Worm (Caenorhabditis elegans) whole organism, late embryonic: Measurements from ENCODE around the gene nspc-7.

Experiments
- C38D4.7 ChIP-seq: fragments of 200-800 bp; sonication (Bioruptor generic); optimal IDR thresholded peaks from 2 replicates; lab custom pipeline; 2018; ENCODE audit warnings: mild to moderate bottlenecking, missing genetic modification characterization, moderate library complexity, missing compliant biosample characterization
- K09A11.1 ChIP-seq: sonication (generic microtip); optimal IDR thresholded peaks from 2 replicates; lab custom pipeline; 2017; ENCODE audit warnings: antibody characterized with exemption, mild to moderate bottlenecking, missing genetic modification characterization, missing compliant biosample characterization; ENCODE audit not compliant: insufficient read depth
- ahr-1 ChIP-seq: sonication (generic microtip); optimal IDR thresholded peaks from 2 replicates; lab custom pipeline; 2016; ENCODE audit warnings: missing genetic modification characterization, missing compliant biosample characterization
- ceh-14 ChIP-seq: sonication (generic microtip); optimal IDR thresholded peaks from 2 replicates; lab custom pipeline; 2016; ENCODE audit warnings: missing genotype, missing genetic modification characterization, missing compliant biosample characterization
- ceh-19 ChIP-seq: fragments of 200-800 bp; sonication (Bioruptor generic); optimal IDR thresholded peaks from 2 replicates; lab custom pipeline; 2018; ENCODE audit warnings: mild to moderate bottlenecking, missing genetic modification characterization, missing compliant biosample characterization
- ceh-2 ChIP-seq: sonication (generic microtip); optimal IDR thresholded peaks from 2 replicates; lab custom pipeline; 2016; ENCODE audit warnings: missing genotype, missing genetic modification characterization, missing compliant biosample characterization
- ceh-24 ChIP-seq: sonication (generic microtip); optimal IDR thresholded peaks from 2 replicates; lab custom pipeline; 2016; ENCODE audit warnings: mild to moderate bottlenecking, missing genetic modification characterization, missing compliant biosample characterization
- ceh-30 ChIP-seq: fragments of 150-350 bp; optimal IDR thresholded peaks from 2 replicates; lab custom pipeline; 2014; ENCODE audit warnings: missing biosample characterization, missing genetic modification characterization
- ceh-31 ChIP-seq: sonication (generic microtip); optimal IDR thresholded peaks from 2 replicates; lab custom pipeline; 2016; ENCODE audit warnings: missing genetic modification characterization, missing compliant biosample characterization
- ceh-34 ChIP-seq: sonication (generic microtip); optimal IDR thresholded peaks from 2 replicates; lab custom pipeline; 2016; ENCODE audit warnings: mild to moderate bottlenecking, missing genetic modification characterization, missing compliant biosample characterization
- ceh-45 ChIP-seq: fragments of 200-800 bp; sonication (Bioruptor generic); IDR thresholded peaks from 2 replicates; pipeline ENCODE4 v1.3.6; 2022; ENCODE audit warnings: missing genetic modification reagents, missing genetic modification characterization, missing compliant biosample characterization
- ceh-48 ChIP-seq: sonication (generic microtip); optimal IDR thresholded peaks from 2 replicates; lab custom pipeline; 2016; ENCODE audit warnings: missing genetic modification characterization, inconsistent platforms, missing compliant biosample characterization
- ceh-9 ChIP-seq: sonication (generic microtip); optimal IDR thresholded peaks from 2 replicates; lab custom pipeline; 2016; ENCODE audit warnings: mild to moderate bottlenecking, missing genetic modification characterization, inconsistent platforms, missing compliant biosample characterization
- che-1 ChIP-seq: sonication (generic microtip); optimal IDR thresholded peaks from 2 replicates; lab custom pipeline; 2016; ENCODE audit warnings: mild to moderate bottlenecking, missing genetic modification characterization, missing compliant biosample characterization
- dmd-4 ChIP-seq: sonication (generic microtip); optimal IDR thresholded peaks from 2 replicates; lab custom pipeline; 2016; ENCODE audit warnings: borderline replicate concordance, missing genetic modification characterization, missing compliant biosample characterization
- dve-1 ChIP-seq: sonication (generic microtip); optimal IDR thresholded peaks from 2 replicates; lab custom pipeline; 2017; ENCODE audit warnings: antibody characterized with exemption, mild to moderate bottlenecking, missing genetic modification characterization, missing compliant biosample characterization
- elt-2 ChIP-seq: sonication (generic microtip); optimal IDR thresholded peaks from 2 replicates; lab custom pipeline; 2016; ENCODE audit warnings: missing genetic modification reagents, missing genetic modification characterization, missing compliant biosample characterization
- ets-4 ChIP-seq: sonication (generic microtip); optimal IDR thresholded peaks from 2 replicates; lab custom pipeline; 2016; ENCODE audit warnings: missing genetic modification characterization, missing compliant biosample characterization
- eyg-1 ChIP-seq: sonication (generic microtip); optimal IDR thresholded peaks from 2 replicates; lab custom pipeline; 2016; ENCODE audit warnings: missing genotype, missing genetic modification characterization, missing compliant biosample characterization
- fkh-10 ChIP-seq: fragments of 150-350 bp; optimal IDR thresholded peaks from 2 replicates; lab custom pipeline; 2014; ENCODE audit warnings: missing biosample characterization, missing genetic modification reagents, missing genetic modification characterization
- fkh-6 ChIP-seq: sonication (generic microtip); optimal IDR thresholded peaks from 2 replicates; lab custom pipeline; 2016; ENCODE audit warnings: missing genetic modification characterization, missing compliant biosample characterization
- gmeb-2 ChIP-seq: sonication (generic microtip); optimal IDR thresholded peaks from 2 replicates; lab custom pipeline; 2016; ENCODE audit warnings: missing genetic modification characterization, inconsistent platforms, missing compliant biosample characterization
- hlh-15 ChIP-seq: sonication (generic microtip); optimal IDR thresholded peaks from 2 replicates; lab custom pipeline; 2016; ENCODE audit warnings: missing genetic modification characterization, missing compliant biosample characterization
- hlh-30 ChIP-seq: sonication (generic microtip); optimal IDR thresholded peaks from 2 replicates; lab custom pipeline; 2017; ENCODE audit warnings: antibody characterized with exemption, missing genetic modification characterization, missing compliant biosample characterization; ENCODE audit not compliant: insufficient read depth
- hlh-6 ChIP-seq: sonication (generic microtip); optimal IDR thresholded peaks from 2 replicates; lab custom pipeline; 2016; ENCODE audit warnings: missing genotype, missing genetic modification characterization, missing compliant biosample characterization
- hlh-8 ChIP-seq: sonication (generic microtip); optimal IDR thresholded peaks from 2 replicates; lab custom pipeline; 2016; ENCODE audit warnings: missing genotype, missing genetic modification characterization, missing compliant biosample characterization
- lim-6 ChIP-seq: sonication (generic microtip); optimal IDR thresholded peaks from 2 replicates; lab custom pipeline; 2016; ENCODE audit warnings: missing genetic modification characterization, missing compliant biosample characterization
- lin-11 ChIP-seq: fragments of 200-800 bp; sonication (Bioruptor generic); optimal IDR thresholded peaks from 2 replicates; lab custom pipeline; 2018; ENCODE audit warnings: mild to moderate bottlenecking, missing genetic modification characterization, missing compliant biosample characterization
- nfya-1 ChIP-seq: sonication (generic microtip); optimal IDR thresholded peaks from 2 replicates; lab custom pipeline; 2017; ENCODE audit warnings: missing genetic modification characterization, mild to moderate bottlenecking, missing compliant biosample characterization, antibody characterized with exemption, moderate library complexity
- npax-4 ChIP-seq: sonication (generic microtip); optimal IDR thresholded peaks from 2 replicates; lab custom pipeline; 2016; ENCODE audit warnings: missing genetic modification characterization, missing compliant biosample characterization
- odd-2 ChIP-seq: sonication (generic microtip); optimal IDR thresholded peaks from 2 replicates; lab custom pipeline; 2017; ENCODE audit warnings: antibody characterized with exemption, mild to moderate bottlenecking, missing genetic modification characterization, missing compliant biosample characterization
- pat-9 ChIP-seq: fragments of 200-800 bp; sonication (Bioruptor generic); optimal IDR thresholded peaks from 2 replicates; lab custom pipeline; 2018; ENCODE audit warnings: mild to moderate bottlenecking, missing genetic modification characterization, moderate library complexity, missing compliant biosample characterization
- pax-1 ChIP-seq: fragments of 150-350 bp; optimal IDR thresholded peaks from 2 replicates; lab custom pipeline; 2014; ENCODE audit warnings: missing biosample characterization, missing genetic modification characterization
- pha-4 ChIP-seq: fragments of 150-350 bp; optimal IDR thresholded peaks from 2 replicates; lab custom pipeline; 2018; ENCODE audit warnings: missing biosample characterization, missing genetic modification reagents, missing genetic modification characterization
- pqm-1 ChIP-seq: sonication (generic microtip); optimal IDR thresholded peaks from 2 replicates; lab custom pipeline; 2016; ENCODE audit warnings: missing genetic modification characterization, missing compliant biosample characterization
- pros-1 ChIP-seq: fragments of 150-350 bp; optimal IDR thresholded peaks from 2 replicates; lab custom pipeline; 2014; ENCODE audit warnings: missing biosample characterization, missing genetic modification reagents, missing genetic modification characterization
- ref-2 ChIP-seq: sonication (generic microtip); optimal IDR thresholded peaks from 2 replicates; lab custom pipeline; 2016; ENCODE audit warnings: missing genetic modification characterization, missing compliant biosample characterization
- rnt-1 ChIP-seq: sonication (generic microtip); optimal IDR thresholded peaks from 2 replicates; lab custom pipeline; 2016; ENCODE audit warnings: missing genetic modification characterization, missing compliant biosample characterization
- sdc-2 ChIP-seq: sonication (generic microtip); optimal IDR thresholded peaks from 2 replicates; lab custom pipeline; 2016; ENCODE audit warnings: missing genotype, missing genetic modification characterization, missing compliant biosample characterization
- sox-2 ChIP-seq: fragments of 200-800 bp; sonication (Bioruptor generic); IDR thresholded peaks from 2 replicates; pipeline ENCODE4 v1.3.6; 2022; ENCODE audit warnings: missing genetic modification reagents, missing genetic modification characterization, missing compliant biosample characterization
- sox-4 ChIP-seq: sonication (generic microtip); optimal IDR thresholded peaks from 2 replicates; lab custom pipeline; 2017; ENCODE audit warnings: mild to moderate bottlenecking, missing genetic modification characterization, inconsistent platforms, missing compliant biosample characterization
- syd-9 ChIP-seq: sonication (generic microtip); optimal IDR thresholded peaks from 2 replicates; lab custom pipeline; 2016; ENCODE audit warnings: mild to moderate bottlenecking, missing genetic modification characterization, moderate library complexity, missing compliant biosample characterization
- tbx-7 ChIP-seq: sonication (generic microtip); optimal IDR thresholded peaks from 2 replicates; lab custom pipeline; 2016; ENCODE audit warnings: missing genotype, missing genetic modification characterization, missing compliant biosample characterization
- ttx-3 ChIP-seq: sonication (generic microtip); optimal IDR thresholded peaks from 2 replicates; lab custom pipeline; 2016; ENCODE audit warnings: missing genetic modification reagents, missing genetic modification characterization, missing compliant biosample characterization
- unc-42 ChIP-seq: sonication (generic microtip); optimal IDR thresholded peaks from 2 replicates; lab custom pipeline; 2016; ENCODE audit warnings: missing genotype, missing genetic modification characterization, missing compliant biosample characterization
- unc-55 ChIP-seq: sonication (generic microtip); optimal IDR thresholded peaks from 2 replicates; lab custom pipeline; 2017; ENCODE audit warnings: missing biosample characterization, missing genetic modification reagents, missing genetic modification characterization
- ztf-16 ChIP-seq: sonication (generic microtip); optimal IDR thresholded peaks from 2 replicates; lab custom pipeline; 2017; ENCODE audit warnings: missing genetic modification characterization, missing compliant biosample characterization

Gene nspc-7

ce11 chrX:8551687-8552327 lies 10.1 kb downstream of the nspc-7 start, which contains the start of gene dhhc-14 (continued):
- no peak for TF ChIP-seq ztf-16 (tag; lab: Kevin White, UChicago)
- TF ChIP-seq tbx-7 (tag; lab: Kevin White, UChicago): peak; percentile 10
- no peak for TF ChIP-seq ttx-3
- no peak for TF ChIP-seq pros-1 (tag; lab: Kevin White, UChicago)
- peak; percentile 63 for TF ChIP-seq sdc-2 (tag; lab: Kevin White, UChicago)
- no peak for TF ChIP-seq odd-2 (tag; lab: Kevin White, UChicago)
- peak; percentile 28 for TF ChIP-seq pax-1
- TF ChIP-seq, all 69 proteins: peak for 18

- TF ChIP-seq che-1 (tag; lab: Kevin White, UChicago): no peak
- TF ChIP-seq ceh-45 (GFP tag; lab: Robert Waterston, UW): no peak
- TF ChIP-seq pros-1 (tag; lab: Kevin White, UChicago): no peak
- TF ChIP-seq pha-4 (tag; lab: Kevin White, UChicago): no peak
- TF ChIP-seq dve-1 (tag; lab: Kevin White, UChicago): no peak
- no peak for TF ChIP-seq pat-9
- TF ChIP-seq hlh-30 (tag; lab: Kevin White, UChicago): no peak
- no peak for TF ChIP-seq ceh-34
- no peak for TF ChIP-seq ceh-2 (tag; lab: Kevin White, UChicago)
- no peak for TF ChIP-seq hlh-15 (tag; lab: Kevin White, UChicago)
- TF ChIP-seq ceh-9: no peak
- no peak for TF ChIP-seq gmeb-2 (tag; lab: Kevin White, UChicago)
Measured at ce11 chrX:8554029-8554428, 12.4 kb downstream of the nspc-7 start.

ce11 chrX:8556614-8557196 lies 15.0 kb downstream of the nspc-7 start, which contains the start of gene utx-1:
utx-1 (plus strand) TSS chrX:8557146.
- peak; percentile 39 for TF ChIP-seq ceh-48
- no peak for TF ChIP-seq K09A11.1 (tag; lab: Kevin White, UChicago)
- TF ChIP-seq ceh-19 (GFP tag; lab: Kevin White, UChicago): no peak
- TF ChIP-seq lin-11 (tag; lab: Kevin White, UChicago): no peak
- TF ChIP-seq pros-1 (tag; lab: Kevin White, UChicago): no peak
- TF ChIP-seq ahr-1 (tag; lab: Kevin White, UChicago): no peak
- TF ChIP-seq elt-2 (tag; lab: Kevin White, UChicago): peak; percentile 13
- peak; percentile 80 for TF ChIP-seq ceh-31 (tag; lab: Kevin White, UChicago)
- TF ChIP-seq fkh-10 (GFP tag; lab: Kevin White, UChicago): no peak
- TF ChIP-seq nfya-1 (tag; lab: Kevin White, UChicago): peak; percentile 62
- TF ChIP-seq npax-4 (tag; lab: Kevin White, UChicago): no peak
- TF ChIP-seq rnt-1 (tag; lab: Kevin White, UChicago): no peak
- TF ChIP-seq sdc-2 (tag; lab: Kevin White, UChicago): peak; percentile 68
- peak; percentile 57 for TF ChIP-seq hlh-6 (tag; lab: Kevin White, UChicago)
- TF ChIP-seq lim-6 (tag; lab: Kevin White, UChicago): no peak
- TF ChIP-seq pax-1: no peak
- peak; percentile 24 for TF ChIP-seq unc-55 (GFP tag; lab: Kevin White, UChicago)
- TF ChIP-seq ceh-2 (tag; lab: Kevin White, UChicago): peak; percentile 35
- TF ChIP-seq syd-9 (tag; lab: Kevin White, UChicago): no peak
- no peak for TF ChIP-seq C38D4.7 (GFP tag; lab: Kevin White, UChicago)
- TF ChIP-seq hlh-15 (tag; lab: Kevin White, UChicago): no peak
- TF ChIP-seq pqm-1 (tag; lab: Kevin White, UChicago): no peak
- no peak for TF ChIP-seq sox-4 (tag; lab: Kevin White, UChicago)
- peak; percentile 35 for TF ChIP-seq hlh-30 (tag; lab: Kevin White, UChicago)
- TF ChIP-seq hlh-8 (tag; lab: Kevin White, UChicago): no peak
- TF ChIP-seq ets-4: no peak
- no peak for TF ChIP-seq che-1 (tag; lab: Kevin White, UChicago)
- TF ChIP-seq dmd-4 (tag; lab: Kevin White, UChicago): no peak
- TF ChIP-seq ref-2: peak; percentile 50
- no peak for TF ChIP-seq eyg-1
- no peak for TF ChIP-seq sox-2 (GFP tag; lab: Robert Waterston, UW)
- TF ChIP-seq ceh-24 (tag; lab: Kevin White, UChicago): no peak
- TF ChIP-seq ceh-14 (tag; lab: Kevin White, UChicago): peak; percentile 17
- peak; percentile 42 for TF ChIP-seq unc-42
- no peak for TF ChIP-seq ceh-30 (tag; lab: Kevin White, UChicago)
- peak; percentile 17 for TF ChIP-seq fkh-6 (tag; lab: Kevin White, UChicago)
